Fruit fly (Drosophila melanogaster) whole organism, larva: ENCODE results near the gene CG12118.

ENCODE experiments used
- noc ChIP-seq: fragments of 200-800 bp; sonication (Bioruptor generic); optimal IDR thresholded peaks from 3 replicates; lab custom pipeline; 2019; ENCODE audit warnings: missing biosample characterization, mild to moderate bottlenecking, missing genetic modification characterization, moderate library complexity

The CG12118 gene

dm6 chrX:9195311-9195710 is 903 bp downstream of the CG12118 start:
- no peak for TF ChIP-seq noc (tag; lab: Kevin White, UChicago)

dm6 chrX:9193604-9194003 is 2.6 kb downstream of the CG12118 start, which contains the start of gene CG12106:
TSS of gene CG12106 (plus strand) at chrX:9193898.
- peak; percentile 30 for TF ChIP-seq noc (tag; lab: Kevin White, UChicago)

DNA sequence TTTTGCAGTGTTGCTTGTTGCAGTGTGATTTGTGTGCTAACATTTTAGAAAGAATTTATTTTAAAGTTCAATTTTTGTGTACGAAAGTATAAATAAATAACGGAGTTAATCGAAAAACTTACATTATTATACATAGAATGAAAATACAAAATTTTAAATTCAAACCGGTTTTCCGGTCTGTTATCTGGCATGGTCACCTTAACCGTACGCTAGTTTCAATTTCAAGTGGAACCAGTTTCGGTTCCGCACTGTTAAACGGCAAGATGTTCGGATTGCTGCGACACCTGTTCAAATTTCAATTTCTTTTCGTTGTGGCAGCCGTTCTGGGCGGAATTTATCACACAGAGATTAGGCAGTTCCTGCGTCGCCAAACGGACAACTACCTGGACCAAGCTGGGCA is 3.8 kb downstream of the CG12118 start, which contains the start of gene CG12056:
Gene CG12056 (plus strand): TSS at position 241 of the 400 bp plus-strand sequence.
- TF ChIP-seq noc (tag; lab: Kevin White, UChicago), result no peak

- no peak for TF ChIP-seq noc (tag; lab: Kevin White, UChicago)
Observed at dm6 chrX:9191357-9191756, 4.9 kb downstream of the CG12118 start, which contains the start of gene CG12057. TSS of gene CG12057 (plus strand) at chrX:9191657.

dm6 chrX:9190555-9191184 is 5.5 kb downstream of the CG12118 start, which contains the start of gene CG12115:
TSS of gene CG12115 (minus strand) at chrX:9190605.
- no peak for TF ChIP-seq noc (tag; lab: Kevin White, UChicago)

- no peak for TF ChIP-seq noc (tag; lab: Kevin White, UChicago)
Observed at dm6 chrX:9187429-9187828, 8.8 kb downstream of the CG12118 start.

DNA sequence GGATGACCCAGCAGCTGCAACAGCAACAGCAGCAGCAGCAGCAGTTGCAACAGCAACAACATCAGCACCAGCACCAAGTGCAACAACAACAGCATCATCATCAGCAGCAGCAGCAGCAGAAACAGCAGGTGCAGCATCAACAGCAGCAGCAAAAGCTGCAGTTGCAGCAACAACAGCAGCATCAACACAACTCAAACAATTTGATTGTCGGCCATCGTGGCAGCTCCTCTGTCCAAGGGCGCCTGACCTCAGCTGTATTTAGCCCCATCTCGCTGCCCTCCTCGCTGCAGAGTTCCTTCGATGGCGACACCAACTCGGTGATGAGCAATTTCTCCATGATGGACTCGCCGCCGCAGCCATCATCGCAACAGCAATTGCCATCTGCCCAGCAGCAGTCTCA is 27.9 kb downstream of the CG12118 start:
- TF ChIP-seq noc (tag; lab: Kevin White, UChicago), result no peak

- TF ChIP-seq noc (tag; lab: Kevin White, UChicago), result no peak
Observed at dm6 chrX:9164510-9165506, 31.4 kb downstream of the CG12118 start.

DNA sequence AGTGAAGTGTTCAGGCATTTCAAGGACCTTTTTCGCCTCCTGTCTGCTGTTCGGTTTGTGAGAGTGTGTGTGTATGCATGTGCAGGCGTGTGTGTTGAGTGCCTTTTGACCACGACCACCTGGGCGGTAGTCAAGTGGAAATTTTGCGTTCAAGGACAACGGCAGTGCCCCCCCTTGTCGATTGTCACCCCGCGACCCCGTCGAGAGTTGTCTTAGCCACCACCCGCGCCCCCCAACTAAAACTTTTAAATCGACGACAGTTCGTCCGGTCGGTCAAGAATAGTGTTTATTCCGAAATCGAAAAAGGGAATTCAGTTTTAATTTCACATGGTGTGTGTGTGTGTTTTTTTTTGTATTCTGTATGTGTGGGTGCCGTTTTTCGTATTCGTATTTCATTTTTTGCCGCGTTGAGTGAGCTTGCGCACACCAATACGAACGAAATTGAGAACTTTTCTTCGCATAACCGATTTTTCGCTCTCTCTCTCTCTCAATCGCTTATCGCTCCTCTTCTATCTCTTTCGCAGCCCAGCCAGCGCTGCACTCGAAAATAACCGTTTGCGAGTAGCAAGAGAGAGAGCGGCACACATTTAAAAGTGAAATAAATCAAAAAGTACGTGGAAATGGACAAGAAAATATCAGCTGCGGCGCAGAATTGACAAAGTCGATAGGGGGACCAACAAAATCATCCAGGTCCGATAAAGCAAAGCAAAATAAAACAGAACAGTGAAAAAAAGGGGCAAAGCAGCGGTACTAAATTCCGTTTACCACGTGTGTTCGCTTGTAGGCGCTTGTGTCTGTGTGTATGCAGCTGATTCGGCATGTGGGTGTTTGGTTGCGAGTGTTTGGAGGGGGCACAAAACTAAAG is 32.3 kb downstream of the CG12118 start:
- TF ChIP-seq noc (tag; lab: Kevin White, UChicago), result no peak

DNA sequence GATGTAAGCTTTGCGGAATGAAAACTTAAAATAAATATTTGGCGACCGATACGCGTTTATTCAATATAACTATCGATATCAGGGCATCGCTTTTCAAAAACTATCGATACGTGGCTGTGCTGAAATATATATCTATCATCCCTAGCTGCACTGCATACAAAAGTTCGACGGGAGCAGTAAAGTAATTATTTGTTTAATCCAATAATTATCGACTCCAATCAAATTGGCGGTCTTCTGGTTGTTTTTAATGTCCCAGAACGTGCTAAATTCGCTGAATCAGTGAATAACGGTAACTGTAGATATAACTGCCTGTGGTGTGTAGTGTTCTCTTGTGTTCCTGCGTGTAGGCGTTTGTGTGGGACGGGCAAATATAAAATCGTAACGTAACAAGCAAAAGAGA is 33.1 kb downstream of the CG12118 start, which contains the start of gene mei-P26:
Gene mei-P26 (plus strand): TSS at position 146 of the 400 bp plus-strand sequence.
- TF ChIP-seq noc (tag; lab: Kevin White, UChicago), result no peak

DNA sequence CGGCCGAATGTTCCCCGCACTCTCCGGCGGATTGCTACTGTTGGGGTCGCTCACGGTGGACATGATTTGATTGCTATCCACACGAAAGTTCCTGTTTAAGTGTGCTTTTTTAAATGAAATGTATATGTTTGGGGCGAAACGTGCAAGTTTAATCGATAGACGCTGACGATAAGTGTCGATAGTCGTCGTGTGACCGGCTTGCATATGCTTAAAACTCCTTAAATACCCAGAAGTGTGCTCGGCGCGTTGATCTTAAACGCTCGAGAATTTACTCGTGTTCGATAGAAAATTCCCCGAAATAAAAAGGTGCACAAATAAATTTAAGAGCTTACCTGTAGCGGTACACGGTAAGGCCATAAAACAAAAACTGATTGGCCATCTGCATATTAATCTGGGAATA is 34.3 kb downstream of the CG12118 start, which contains the start of the genes Zpr1 and CG44532:
Gene Zpr1 (minus strand): TSS at position 179 of the 400 bp plus-strand sequence.
Gene CG44532 (plus strand): TSS at position 181 of the 400 bp plus-strand sequence.
- no peak for TF ChIP-seq noc (tag; lab: Kevin White, UChicago)

DNA sequence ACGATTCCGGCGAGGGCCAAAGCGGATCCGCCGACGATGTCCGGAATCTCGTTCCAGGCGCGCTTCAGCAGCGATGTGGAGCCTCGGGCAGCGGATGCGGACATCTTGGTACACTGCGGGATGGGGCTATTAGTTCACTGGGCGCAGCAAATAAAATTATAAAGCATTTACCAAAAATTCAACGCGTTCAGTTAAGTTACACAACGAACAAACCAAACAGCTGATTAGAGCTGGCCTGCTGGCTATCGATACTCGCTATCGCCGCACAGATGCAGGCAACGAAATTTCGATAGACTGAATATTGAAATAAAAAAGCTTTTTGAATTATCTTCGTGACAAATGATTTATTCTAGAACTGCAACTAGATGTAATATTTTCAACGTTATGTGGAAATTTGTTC is 36.5 kb downstream of the CG12118 start, which contains the start of gene NdufA3:
Gene NdufA3 (minus strand): TSS at position 317 of the 400 bp plus-strand sequence.
- no peak for TF ChIP-seq noc (tag; lab: Kevin White, UChicago)

DNA sequence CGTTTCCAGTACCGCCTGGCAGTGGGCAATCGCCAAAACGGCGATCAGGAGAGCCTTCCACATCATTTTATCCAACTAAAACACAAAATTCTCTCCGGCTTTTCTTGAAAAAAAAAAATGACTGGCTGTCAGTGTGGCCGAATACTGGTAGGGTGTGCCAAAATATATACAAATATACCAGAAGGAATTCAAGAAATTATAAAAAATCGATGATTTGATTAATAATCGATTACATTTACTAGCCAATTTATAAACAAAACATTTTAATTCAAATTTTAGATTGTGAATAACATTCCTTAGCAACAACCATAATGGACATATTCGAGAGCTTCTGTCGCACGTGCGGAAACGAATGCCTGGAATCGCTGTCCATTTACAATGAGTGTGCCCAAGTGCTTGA is 37.8 kb downstream of the CG12118 start, which contains the start of the genes Ost48 and Dlip1:
Gene Ost48 (minus strand): TSS at position 150 of the 400 bp plus-strand sequence.
Gene Dlip1 (plus strand): TSS at position 257 of the 400 bp plus-strand sequence.
- no peak for TF ChIP-seq noc (tag; lab: Kevin White, UChicago)

dm6 chrX:9156388-9156823 is 39.8 kb downstream of the CG12118 start, which contains the start of gene His3.3B:
TSS of gene His3.3B (minus strand) at chrX:9156669.
- peak; percentile 71 for TF ChIP-seq noc (tag; lab: Kevin White, UChicago)
